Fruit fly (Drosophila melanogaster) whole organism, wandering third instar larva: Measurements from ENCODE around the gene Sp7.

ENCODE experiments used
- Abd-B ChIP-seq: fragments of >200 bp; optimal IDR thresholded peaks from 2 replicates; lab custom pipeline; 2017; ENCODE audit warnings: missing biosample characterization, missing genetic modification characterization
- CG32264 ChIP-seq: fragments of 200-800 bp; sonication (Bioruptor generic); optimal IDR thresholded peaks from 2 replicates; lab custom pipeline; 2016; ENCODE audit warnings: missing biosample characterization, missing genetic modification characterization
- CG9705 ChIP-seq: fragments of 200-800 bp; sonication (Bioruptor generic); optimal IDR thresholded peaks from 2 replicates; lab custom pipeline; 2018; ENCODE audit warnings: missing biosample characterization, mild to moderate bottlenecking, missing genetic modification characterization
- CrebA ChIP-seq: fragments of 200-800 bp; sonication (Bioruptor generic); optimal IDR thresholded peaks from 2 replicates; lab custom pipeline; 2016; ENCODE audit warnings: missing biosample characterization, mild to moderate bottlenecking, missing genetic modification characterization, borderline replicate concordance
- Dif ChIP-seq: fragments of 200-275, 200-300 bp; sonication (Bioruptor generic); optimal IDR thresholded peaks from 2 replicates; lab custom pipeline; 2018; ENCODE audit warnings: missing biosample characterization, missing genetic modification characterization; ENCODE audit not compliant: partially characterized antibody
- GATAd ChIP-seq: sonication (Bioruptor generic); optimal IDR thresholded peaks from 2 replicates; lab custom pipeline; 2016; ENCODE audit warnings: missing biosample characterization, missing genetic modification characterization
- HLH106 ChIP-seq: fragments of 200-800 bp; optimal IDR thresholded peaks from 3 replicates; lab custom pipeline; 2019; ENCODE audit warnings: missing biosample characterization, mild to moderate bottlenecking, missing genetic modification characterization, moderate library complexity
- Hnf4 ChIP-seq: fragments of 200-800 bp; sonication (Bioruptor generic); optimal IDR thresholded peaks from 2 replicates; lab custom pipeline; 2016; ENCODE audit warnings: missing biosample characterization, mild to moderate bottlenecking, missing genetic modification characterization
- Jra ChIP-seq: sonication (Bioruptor generic); optimal IDR thresholded peaks from 2 replicates; lab custom pipeline; 2016; ENCODE audit warnings: missing biosample characterization, missing genetic modification characterization
- Mio ChIP-seq: sonication (Bioruptor generic); optimal IDR thresholded peaks from 2 replicates; lab custom pipeline; 2016; ENCODE audit warnings: missing biosample characterization, missing genetic modification characterization
- Myc ChIP-seq: fragments of >200 bp; optimal IDR thresholded peaks from 2 replicates; lab custom pipeline; 2017
- N ChIP-seq: fragments of >200 bp; optimal IDR thresholded peaks from 2 replicates; lab custom pipeline; 2018; ENCODE audit warnings: missing biosample characterization, missing external identifiers, missing genetic modification characterization
- OdsH ChIP-seq: fragments of 200-800 bp; sonication (Bioruptor generic); optimal IDR thresholded peaks from 2 replicates; lab custom pipeline; 2016; ENCODE audit warnings: missing biosample characterization, mild to moderate bottlenecking, missing genetic modification characterization
- Rel ChIP-seq, 2 experiments: fragments of 200-800 bp; sonication (Bioruptor generic) in 1 of 2; optimal IDR thresholded peaks; 2 replicates in 1 of 2; 3 replicates in 1 of 2; lab custom pipeline; 2016 to 2019; ENCODE audit warnings: mild to moderate bottlenecking in 2 of 2, missing biosample characterization in 2 of 2, missing genetic modification characterization in 2 of 2, moderate library complexity in 1 of 2
- Sp1 ChIP-seq: fragments of 200-800 bp; sonication (Bioruptor generic); optimal IDR thresholded peaks from 3 replicates; lab custom pipeline; 2019; ENCODE audit warnings: missing biosample characterization, mild to moderate bottlenecking, missing genetic modification characterization, moderate library complexity
- Vsx2 ChIP-seq: fragments of 200-300, 225-300 bp; sonication (Bioruptor generic); optimal IDR thresholded peaks from 2 replicates; lab custom pipeline; 2018; ENCODE audit warnings: missing biosample characterization, missing genetic modification characterization; ENCODE audit not compliant: partially characterized antibody
- br ChIP-seq: fragments of 200-800 bp; sonication (Bioruptor generic); optimal IDR thresholded peaks from 2 replicates; lab custom pipeline; 2016; ENCODE audit warnings: missing biosample characterization, missing genetic modification characterization
- dmrt93B ChIP-seq: fragments of 200-800 bp; sonication (Bioruptor generic); optimal IDR thresholded peaks from 2 replicates; lab custom pipeline; 2018; ENCODE audit warnings: missing biosample characterization, mild to moderate bottlenecking, missing genetic modification characterization
- dsf ChIP-seq: sonication (Bioruptor generic); optimal IDR thresholded peaks from 2 replicates; lab custom pipeline; 2016; ENCODE audit warnings: missing biosample characterization, missing genetic modification characterization, borderline replicate concordance
- ey ChIP-seq: fragments of 200-800 bp; sonication (Bioruptor generic); optimal IDR thresholded peaks from 2 replicates; lab custom pipeline; 2016; ENCODE audit warnings: missing biosample characterization, missing genetic modification characterization
- foxo ChIP-seq, 2 experiments: fragments of 200-800 bp; sonication (Bioruptor generic); optimal IDR thresholded peaks; 2 replicates in 1 of 2; 3 replicates in 1 of 2; lab custom pipeline; 2016 to 2017; ENCODE audit warnings: missing biosample characterization in 2 of 2, missing genetic modification characterization in 2 of 2
- fru ChIP-seq: fragments of 200-800 bp; sonication (Bioruptor generic); optimal IDR thresholded peaks from 3 replicates; lab custom pipeline; 2016; ENCODE audit warnings: missing biosample characterization, mild to moderate bottlenecking, missing genetic modification characterization
- h ChIP-seq: fragments of 200-800 bp; sonication (Bioruptor generic); optimal IDR thresholded peaks from 3 replicates; lab custom pipeline; 2016; ENCODE audit warnings: missing biosample characterization, mild to moderate bottlenecking, missing genetic modification characterization
- jim ChIP-seq: fragments of 175-275, 200-325 bp; sonication (Bioruptor generic); optimal IDR thresholded peaks from 2 replicates; lab custom pipeline; 2016; ENCODE audit warnings: missing biosample characterization, mild to moderate bottlenecking, missing genetic modification characterization
- lola ChIP-seq: fragments of >200 bp; optimal IDR thresholded peaks from 2 replicates; lab custom pipeline; 2017; ENCODE audit warnings: missing biosample characterization, missing genetic modification characterization
- psq ChIP-seq: fragments of 200-800 bp; sonication (Bioruptor generic); optimal IDR thresholded peaks from 3 replicates; lab custom pipeline; 2017; ENCODE audit warnings: missing biosample characterization, mild to moderate bottlenecking, missing genetic modification characterization, moderate library complexity
- rgr ChIP-seq: fragments of 200-800 bp; sonication (Bioruptor generic); optimal IDR thresholded peaks from 3 replicates; lab custom pipeline; 2016; ENCODE audit warnings: missing biosample characterization, mild to moderate bottlenecking, missing genetic modification characterization
- sage ChIP-seq: fragments of 200-800 bp; sonication (Bioruptor generic); optimal IDR thresholded peaks from 2 replicates; lab custom pipeline; 2016; ENCODE audit warnings: missing biosample characterization, mild to moderate bottlenecking, missing genetic modification characterization
- tai ChIP-seq: sonication (Bioruptor generic); optimal IDR thresholded peaks from 2 replicates; lab custom pipeline; 2016; ENCODE audit warnings: missing biosample characterization, missing genetic modification characterization
- usp ChIP-seq: fragments of >200 bp; optimal IDR thresholded peaks from 2 replicates; lab custom pipeline; 2017; ENCODE audit warnings: missing biosample characterization, missing genetic modification characterization
- woc ChIP-seq: sonication (Bioruptor generic); optimal IDR thresholded peaks from 2 replicates; lab custom pipeline; 2016; ENCODE audit warnings: missing biosample characterization, mild to moderate bottlenecking, missing genetic modification characterization

Sp7 gene

DNA sequence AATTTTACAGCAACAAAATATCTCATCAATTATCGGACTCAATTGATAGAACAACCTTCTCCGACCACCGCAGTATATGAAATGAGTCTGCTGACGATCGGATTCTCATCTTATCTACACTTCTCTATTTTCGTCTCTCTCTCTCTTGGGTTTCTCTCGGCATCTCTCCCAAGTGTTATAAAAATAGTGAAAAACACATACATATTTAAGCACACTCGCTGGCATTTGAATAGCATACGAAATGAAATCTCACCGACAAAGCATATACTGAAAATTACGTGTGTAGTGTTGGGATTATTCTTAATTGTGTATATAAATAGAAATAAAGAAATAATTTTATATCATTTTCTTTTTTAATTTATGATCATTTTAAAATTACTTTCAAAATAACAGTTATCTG, 9.6 kb upstream of the Sp7 start, which contains the start of gene pyd3:
Gene pyd3 (minus strand): TSS at position 87 of the 400 bp plus-strand sequence.
- TF ChIP-seq dmrt93B (GFP tag; lab: Kevin White, UChicago) (no peak), lola (GFP tag; lab: Kevin White, UChicago) (no peak), Vsx2 (GFP tag; lab: Kevin White, UChicago) (no peak), fru (GFP tag; lab: Kevin White, UChicago) (no peak)

DNA sequence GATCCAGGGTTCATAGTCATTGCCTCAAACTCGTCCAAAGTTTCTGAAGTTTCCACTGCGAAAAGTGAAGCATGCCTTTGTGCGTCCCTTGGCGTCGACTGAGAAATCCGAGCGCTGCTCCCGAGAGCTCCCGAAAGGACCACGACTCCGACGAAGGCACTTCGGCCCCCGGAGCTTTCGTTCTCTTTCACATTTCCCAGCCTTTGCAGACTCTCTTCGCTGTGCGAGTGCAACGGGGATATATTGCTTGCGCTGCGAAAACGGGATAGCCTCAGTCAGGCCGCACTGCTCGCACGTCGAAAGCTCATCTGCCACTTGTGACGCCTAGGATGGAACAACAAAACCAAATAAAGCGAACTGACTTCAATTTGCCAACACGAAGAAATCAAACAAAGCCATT, 6.1 kb upstream of the Sp7 start:
- TF ChIP-seq dsf (GFP tag; lab: Kevin White, UChicago) (no peak), Hnf4 (GFP tag; lab: Kevin White, UChicago) (no peak), Sp1 (GFP tag; lab: Kevin White, UChicago) (no peak), CG32264 (GFP tag; lab: Kevin White, UChicago) (no peak), jim (GFP tag; lab: Kevin White, UChicago) (no peak)

DNA sequence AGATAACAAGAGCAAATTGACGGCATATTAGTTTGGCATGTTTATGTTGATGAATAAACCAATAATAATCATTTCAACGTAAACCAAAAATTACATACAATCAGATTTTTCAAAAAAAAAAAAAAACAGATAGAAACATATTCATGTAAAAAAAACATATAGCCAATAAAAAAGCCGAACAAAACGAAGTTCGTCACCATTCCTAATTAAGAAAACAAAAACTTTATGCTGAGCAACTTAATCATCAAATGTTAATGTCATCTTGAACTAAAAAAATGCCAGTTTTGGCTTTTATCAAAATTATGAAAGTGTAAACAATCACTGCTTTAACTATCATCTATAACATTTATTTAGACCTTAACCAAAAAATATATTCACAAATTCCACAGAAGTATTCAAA, 1.8 kb upstream of the Sp7 start, which contains the start of gene CG10919:
Gene CG10919 (plus strand): TSS at position 301 of the 400 bp plus-strand sequence.
- no peak for TF ChIP-seq CG9705 (GFP tag; lab: Kevin White, UChicago)
- no peak for TF ChIP-seq woc
- no peak for TF ChIP-seq Jra (GFP tag; lab: Kevin White, UChicago)
- no peak for TF ChIP-seq CG32264 (GFP tag; lab: Kevin White, UChicago)
- no peak for TF ChIP-seq foxo (GFP tag; optimal IDR thresholded peaks at IDR 0.05; lab: Kevin White, UChicago)
- TF ChIP-seq Myc (lab: Kevin White, UChicago) = no peak
- TF ChIP-seq psq (GFP tag; lab: Kevin White, UChicago) = no peak
- TF ChIP-seq rgr (GFP tag; lab: Kevin White, UChicago) = no peak
- TF ChIP-seq tai = no peak
- no peak for TF ChIP-seq HLH106
- no peak for TF ChIP-seq GATAd (GFP tag; lab: Kevin White, UChicago)
- no peak for TF ChIP-seq jim (GFP tag; lab: Kevin White, UChicago)
- TF ChIP-seq sage (GFP tag; lab: Kevin White, UChicago) = no peak
- TF ChIP-seq fru (GFP tag; lab: Kevin White, UChicago) = no peak
- TF ChIP-seq ey = no peak
- no peak for TF ChIP-seq OdsH (GFP tag; lab: Kevin White, UChicago)
- TF ChIP-seq h (GFP tag; lab: Kevin White, UChicago) = no peak
- TF ChIP-seq Mio = no peak
- TF ChIP-seq lola (GFP tag; lab: Kevin White, UChicago) = no peak
- TF ChIP-seq br (GFP tag; lab: Kevin White, UChicago) = no peak

DNA sequence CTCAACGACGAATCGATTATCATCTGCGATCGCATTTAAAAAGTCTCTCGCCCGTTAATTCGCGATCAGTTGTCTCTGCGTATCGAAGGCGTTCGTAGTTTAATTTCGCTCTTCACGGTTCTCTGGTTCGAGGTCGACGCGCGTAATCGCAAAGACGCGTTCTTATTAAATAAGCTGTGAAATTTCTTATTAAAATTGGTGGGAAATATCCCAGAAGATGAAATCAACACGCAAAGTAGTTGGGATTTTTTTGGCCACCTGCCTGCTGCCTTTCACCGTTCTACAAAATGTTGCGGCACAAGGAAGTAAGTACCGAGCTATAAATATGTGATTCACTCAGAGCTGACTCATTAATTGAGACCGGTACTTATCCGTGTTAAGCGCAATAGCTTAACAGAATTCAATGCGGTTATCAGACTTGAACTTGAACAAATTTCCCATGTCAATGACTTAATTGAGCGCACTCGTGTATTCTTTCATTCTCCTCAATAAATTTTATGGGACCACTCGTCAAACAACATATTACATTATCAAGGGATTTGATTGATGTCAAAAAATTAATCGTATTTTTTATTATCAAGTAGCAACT, 1.5 kb downstream of the Sp7 start:
- TF ChIP-seq Rel (GFP tag; optimal IDR thresholded peaks at IDR 0.05; lab: Kevin White, UChicago) (no peak), Rel (tag; optimal IDR thresholded peaks at IDR 0.05; lab: Kevin White, UChicago) (peak; percentile 55), Dif (GFP tag; lab: Kevin White, UChicago) (no peak)

DNA sequence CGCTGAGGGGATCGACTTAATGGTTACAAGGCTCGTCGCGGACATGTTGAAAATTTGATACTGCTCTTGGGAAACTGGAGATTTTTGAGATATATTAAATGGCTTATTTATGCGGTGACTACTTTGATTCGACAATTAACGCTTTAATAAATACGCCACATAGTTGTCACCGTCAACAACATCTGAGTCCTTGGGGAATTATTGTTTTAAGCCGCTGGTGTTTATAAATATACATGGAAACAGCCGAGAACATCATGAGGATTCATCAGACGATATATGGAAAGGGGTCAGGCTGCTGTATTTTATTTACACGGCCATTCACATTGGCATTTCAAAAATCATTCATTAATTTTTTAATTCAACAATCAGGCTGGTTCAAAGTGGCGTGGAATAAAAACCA, 12.1 kb downstream of the Sp7 start, which contains the start of gene CG11286:
Gene CG11286 (minus strand): TSS at position 101 of the 400 bp plus-strand sequence.
- TF ChIP-seq N (GFP tag; lab: Kevin White, UChicago) (no peak), CG32264 (GFP tag; lab: Kevin White, UChicago) (no peak), Abd-B (GFP tag; lab: Kevin White, UChicago) (no peak)
- TF ChIP-seq, all 38 proteins: peak for 0

DNA sequence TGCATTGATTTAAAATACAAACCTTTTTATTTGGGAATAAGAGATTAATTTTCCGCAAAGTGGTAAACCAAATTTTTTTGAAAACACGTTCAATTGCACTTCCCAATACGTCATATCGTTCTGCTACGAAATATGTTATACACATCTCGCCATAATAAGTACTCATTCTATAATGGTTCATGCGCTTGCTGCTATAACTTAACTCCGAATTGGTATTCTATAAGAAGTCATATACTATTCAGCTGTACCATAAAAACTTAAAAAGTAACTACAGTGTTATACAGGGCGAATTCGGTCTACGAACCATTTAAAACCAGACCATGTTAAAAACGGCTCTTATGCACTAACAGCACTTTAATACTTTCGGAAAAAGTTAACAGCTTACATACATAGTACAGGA, 20.0 kb downstream of the Sp7 start:
- no peak for TF ChIP-seq CrebA (GFP tag; lab: Kevin White, UChicago)
- TF ChIP-seq usp = no peak
- TF ChIP-seq Myc (lab: Kevin White, UChicago) = peak; percentile 57
- no peak for TF ChIP-seq fru (GFP tag; lab: Kevin White, UChicago)
